Worm (Caenorhabditis elegans) whole organism, L1 larva: ENCODE results near the gene K09G1.1.

Experiments used
- C16A3.4 ChIP-seq: fragments of 150-350 bp; optimal IDR thresholded peaks from 2 replicates; lab custom pipeline; 2014; ENCODE audit warnings: missing biosample characterization, missing genetic modification characterization
- Y116A8C.19 ChIP-seq: sonication (generic microtip); optimal IDR thresholded peaks from 2 replicates; lab custom pipeline; 2016; ENCODE audit warnings: missing compliant biosample characterization, missing genetic modification characterization, borderline replicate concordance
- alr-1 ChIP-seq: fragments of 200-800 bp; sonication (Bioruptor generic); optimal IDR thresholded peaks from 2 replicates; lab custom pipeline; 2018; ENCODE audit warnings: borderline replicate concordance, mild to moderate bottlenecking, missing genetic modification characterization, missing compliant biosample characterization
- blmp-1 ChIP-seq: fragments of 150-350 bp; optimal IDR thresholded peaks from 2 replicates; lab custom pipeline; 2014; ENCODE audit warnings: missing biosample characterization, missing genetic modification characterization
- ceh-8 ChIP-seq: fragments of 200-800 bp; sonication (Bioruptor generic); optimal IDR thresholded peaks from 2 replicates; lab custom pipeline; 2018; ENCODE audit warnings: mild to moderate bottlenecking, missing genetic modification characterization, moderate library complexity, missing compliant biosample characterization
- ceh-88 ChIP-seq: fragments of 200-800 bp; sonication (Bioruptor generic); IDR thresholded peaks from 2 replicates; pipeline ENCODE4 v1.3.6; 2022; ENCODE audit warnings: missing genetic modification characterization, missing compliant biosample characterization
- ceh-90 ChIP-seq: sonication (generic microtip); optimal IDR thresholded peaks from 2 replicates; lab custom pipeline; 2016; ENCODE audit warnings: missing genetic modification characterization, missing compliant biosample characterization
- ces-1 ChIP-seq: fragments of 150-350 bp; optimal IDR thresholded peaks from 2 replicates; lab custom pipeline; 2014; ENCODE audit warnings: missing biosample characterization, missing genetic modification reagents, missing genetic modification characterization
- dpl-1 ChIP-seq, 3 experiments: fragments of 150-350 bp in 2 of 3; sonication (generic microtip) in 1 of 3; optimal IDR thresholded peaks; 2 replicates each; lab custom pipeline; 2014 to 2017; ENCODE audit warnings: missing biosample characterization in 3 of 3, missing genetic modification characterization in 3 of 3, missing genetic modification reagents in 3 of 3
- dsc-1 ChIP-seq: sonication (generic microtip); optimal IDR thresholded peaks from 2 replicates; lab custom pipeline; 2016; ENCODE audit warnings: mild to moderate bottlenecking, missing genetic modification characterization, missing compliant biosample characterization
- efl-1 ChIP-seq, 4 experiments: fragments of 150-350 bp; optimal IDR thresholded peaks in 3 of 4; peaks in 1 of 4; 1 replicate in 1 of 4; 2 replicates in 3 of 4; lab custom pipeline; 2014; ENCODE audit warnings: missing biosample characterization in 2 of 4, missing genetic modification characterization in 2 of 4, missing genetic modification reagents in 2 of 4
- efl-3 ChIP-seq: fragments of 200-800 bp; sonication (Bioruptor generic); optimal IDR thresholded peaks from 2 replicates; lab custom pipeline; 2018; ENCODE audit warnings: mild to moderate bottlenecking, missing genetic modification characterization, missing compliant biosample characterization
- egl-13 ChIP-seq: sonication (generic microtip); optimal IDR thresholded peaks from 2 replicates; lab custom pipeline; 2016; ENCODE audit warnings: missing genotype, missing genetic modification reagents, missing genetic modification characterization, missing compliant biosample characterization
- ets-5 ChIP-seq: fragments of 200-800 bp; sonication (Bioruptor generic); IDR thresholded peaks from 2 replicates; pipeline ENCODE4 v1.3.6; 2022; ENCODE audit warnings: missing genetic modification characterization, missing compliant biosample characterization
- fkh-10 ChIP-seq: sonication (generic microtip); optimal IDR thresholded peaks from 2 replicates; lab custom pipeline; 2017; ENCODE audit warnings: missing biosample characterization, missing genetic modification reagents, missing genetic modification characterization
- fkh-4 ChIP-seq: sonication (generic microtip); optimal IDR thresholded peaks from 2 replicates; lab custom pipeline; 2016; ENCODE audit warnings: missing compliant biosample characterization, missing genetic modification characterization, borderline replicate concordance
- grh-1 ChIP-seq: fragments of 200-800 bp; sonication (Bioruptor generic); IDR thresholded peaks from 2 replicates; pipeline ENCODE4 v1.3.6; 2022; ENCODE audit warnings: missing genetic modification reagents, missing genetic modification characterization, missing compliant biosample characterization
- lin-13 ChIP-seq: fragments of 150-350 bp; optimal IDR thresholded peaks from 2 replicates; lab custom pipeline; 2014; ENCODE audit warnings: missing biosample characterization, missing genetic modification reagents, missing genetic modification characterization
- lin-14 ChIP-seq: fragments of 200-800 bp; sonication (Bioruptor generic); optimal IDR thresholded peaks from 2 replicates; lab custom pipeline; 2018; ENCODE audit warnings: mild to moderate bottlenecking, missing genetic modification characterization, moderate library complexity, missing compliant biosample characterization
- mab-9 ChIP-seq: fragments of 200-800 bp; sonication (Bioruptor generic); IDR thresholded peaks from 2 replicates; pipeline ENCODE4 v1.3.6; 2022; ENCODE audit warnings: missing genetic modification reagents, missing genetic modification characterization, missing compliant biosample characterization
- mef-2 ChIP-seq: fragments of 150-350 bp; optimal IDR thresholded peaks from 2 replicates; lab custom pipeline; 2014; ENCODE audit warnings: missing biosample characterization, missing genetic modification characterization
- mep-1 ChIP-seq: fragments of 150-350 bp; optimal IDR thresholded peaks from 2 replicates; lab custom pipeline; 2014; ENCODE audit warnings: missing biosample characterization, missing genetic modification characterization
- nhr-11 ChIP-seq: fragments of 150-350 bp; optimal IDR thresholded peaks from 2 replicates; lab custom pipeline; 2014; ENCODE audit warnings: missing biosample characterization, missing genetic modification characterization
- nhr-19 ChIP-seq: fragments of 200-800 bp; sonication (Bioruptor generic); conservative IDR thresholded peaks from 2 replicates; pipeline ENCODE4 v1.3.6; 2022; ENCODE audit warnings: missing genetic modification characterization, missing compliant biosample characterization
- nhr-237 ChIP-seq: fragments of 150-350 bp; optimal IDR thresholded peaks from 2 replicates; lab custom pipeline; 2014; ENCODE audit warnings: missing biosample characterization, missing genetic modification characterization
- nhr-47 ChIP-seq: sonication (generic microtip); optimal IDR thresholded peaks from 2 replicates; lab custom pipeline; 2016; ENCODE audit warnings: mild to moderate bottlenecking, missing genetic modification characterization, moderate library complexity, missing compliant biosample characterization
- nhr-71 ChIP-seq: sonication (generic microtip); optimal IDR thresholded peaks from 2 replicates; lab custom pipeline; 2016; ENCODE audit warnings: mild to moderate bottlenecking, missing genetic modification characterization, moderate library complexity, missing compliant biosample characterization
- nhr-76 ChIP-seq: sonication (generic microtip); optimal IDR thresholded peaks from 2 replicates; lab custom pipeline; 2017; ENCODE audit warnings: missing biosample characterization, missing genetic modification characterization
- nhr-90 ChIP-seq: sonication (generic microtip); optimal IDR thresholded peaks from 2 replicates; lab custom pipeline; 2016; ENCODE audit warnings: mild to moderate bottlenecking, missing genetic modification characterization, missing compliant biosample characterization; ENCODE audit not compliant: poor library complexity
- pax-3 ChIP-seq: fragments of 200-800 bp; sonication (Bioruptor generic); optimal IDR thresholded peaks from 2 replicates; lab custom pipeline; 2018; ENCODE audit warnings: mild to moderate bottlenecking, missing genetic modification characterization, moderate library complexity, missing compliant biosample characterization
- skn-1 ChIP-seq: fragments of 150-350 bp; optimal IDR thresholded peaks from 2 replicates; lab custom pipeline; 2014; ENCODE audit warnings: missing biosample characterization, missing genetic modification characterization
- snpc-4 ChIP-seq: fragments of 150-350 bp; optimal IDR thresholded peaks from 2 replicates; lab custom pipeline; 2014; ENCODE audit warnings: missing biosample characterization, missing genetic modification characterization
- snu-23 ChIP-seq: sonication (generic microtip); optimal IDR thresholded peaks from 2 replicates; lab custom pipeline; 2016; ENCODE audit warnings: missing genetic modification characterization, missing compliant biosample characterization
- sox-4 ChIP-seq: sonication (generic microtip); optimal IDR thresholded peaks from 2 replicates; lab custom pipeline; 2016; ENCODE audit warnings: missing genetic modification characterization, missing compliant biosample characterization
- sptf-1 ChIP-seq: fragments of 150-350 bp; optimal IDR thresholded peaks from 2 replicates; lab custom pipeline; 2014; ENCODE audit warnings: missing biosample characterization, missing genetic modification characterization
- swsn-7 ChIP-seq: sonication (generic microtip); optimal IDR thresholded peaks from 2 replicates; lab custom pipeline; 2016; ENCODE audit warnings: missing genetic modification characterization, missing compliant biosample characterization
- tlp-1 ChIP-seq: fragments of 150-350 bp; optimal IDR thresholded peaks from 2 replicates; lab custom pipeline; 2014; ENCODE audit warnings: missing biosample characterization, missing genetic modification characterization
- unc-30 ChIP-seq: sonication (generic microtip); optimal IDR thresholded peaks from 2 replicates; lab custom pipeline; 2017; ENCODE audit warnings: missing biosample characterization, missing genetic modification characterization
- vab-15 ChIP-seq: sonication (generic microtip); optimal IDR thresholded peaks from 2 replicates; lab custom pipeline; 2017; ENCODE audit warnings: missing genotype, mild to moderate bottlenecking, missing genetic modification characterization, missing compliant biosample characterization
- zag-1 ChIP-seq: fragments of 150-350 bp; optimal IDR thresholded peaks from 2 replicates; lab custom pipeline; 2014; ENCODE audit warnings: missing biosample characterization, missing genetic modification characterization
- zip-4 ChIP-seq: fragments of 200-800 bp; sonication (Bioruptor generic); optimal IDR thresholded peaks from 2 replicates; lab custom pipeline; 2018; ENCODE audit warnings: mild to moderate bottlenecking, missing genetic modification characterization, moderate library complexity, missing compliant biosample characterization
- ztf-11 ChIP-seq, 2 experiments: sonication (generic microtip); optimal IDR thresholded peaks; 2 replicates each; lab custom pipeline; 2016 to 2017; ENCODE audit warnings: missing genetic modification characterization in 2 of 2, missing biosample characterization in 1 of 2, missing compliant biosample characterization in 1 of 2
- ztf-4 ChIP-seq: fragments of 150-350 bp; optimal IDR thresholded peaks from 2 replicates; lab custom pipeline; 2014; ENCODE audit warnings: missing biosample characterization, missing genetic modification characterization

The K09G1.1 gene

ce11 chrV:9549459-9549858 lies 33.9 kb upstream of the K09G1.1 start, which contains the start of gene nstp-10 (continued):
- no peak for TF ChIP-seq alr-1 (tag; lab: Kevin White, UChicago)
- no peak for TF ChIP-seq nhr-76 (tag; lab: Kevin White, UChicago)
- peak; percentile 50 for TF ChIP-seq nhr-19 (GFP tag; lab: Robert Waterston, UW)
- TF ChIP-seq skn-1 = peak; percentile 21
- TF ChIP-seq fkh-4 (tag; lab: Kevin White, UChicago) = no peak
- no peak for TF ChIP-seq grh-1
- no peak for TF ChIP-seq vab-15 (tag; lab: Kevin White, UChicago)
- TF ChIP-seq pax-3 (tag; lab: Kevin White, UChicago) = no peak
- TF ChIP-seq ces-1 = no peak
- TF ChIP-seq lin-13 = peak; percentile 16
- no peak for TF ChIP-seq tlp-1 (tag; lab: Kevin White, UChicago)
- TF ChIP-seq ztf-4 (tag; lab: Kevin White, UChicago) = no peak
- peak; percentile 45 for TF ChIP-seq nhr-47
- no peak for TF ChIP-seq ceh-88 (GFP tag; lab: Robert Waterston, UW)
- TF ChIP-seq unc-30 (tag; lab: Kevin White, UChicago) = no peak
- no peak for TF ChIP-seq mab-9 (GFP tag; lab: Robert Waterston, UW)
- TF ChIP-seq nhr-11 (tag; lab: Kevin White, UChicago) = no peak
- TF ChIP-seq nhr-90 = no peak
- peak; percentile 12 to 46 (median 43) for TF ChIP-seq dpl-1 (GFP tag; optimal IDR thresholded peaks at IDR 0.05; lab: Kevin White, UChicago)
- peak; percentile 16 for TF ChIP-seq dsc-1
- no peak for TF ChIP-seq sptf-1 (tag; lab: Kevin White, UChicago)
- TF ChIP-seq snpc-4 (tag; lab: Kevin White, UChicago) = peak; percentile 4
- no peak for TF ChIP-seq sox-4 (tag; lab: Kevin White, UChicago)
- no peak for TF ChIP-seq ceh-90 (tag; lab: Kevin White, UChicago)
- TF ChIP-seq mep-1 (tag; lab: Kevin White, UChicago) = peak; percentile 12
- TF ChIP-seq ztf-11 (tag; optimal IDR thresholded peaks at IDR 0.05; lab: Kevin White, UChicago) = no peak
- TF ChIP-seq zip-4 = no peak
- TF ChIP-seq snu-23 (GFP tag; lab: Kevin White, UChicago) = peak; percentile 67
- no peak for TF ChIP-seq zag-1 (tag; lab: Kevin White, UChicago)
- TF ChIP-seq swsn-7 = peak; percentile 46
- TF ChIP-seq mef-2 (tag; lab: Kevin White, UChicago) = no peak

DNA sequence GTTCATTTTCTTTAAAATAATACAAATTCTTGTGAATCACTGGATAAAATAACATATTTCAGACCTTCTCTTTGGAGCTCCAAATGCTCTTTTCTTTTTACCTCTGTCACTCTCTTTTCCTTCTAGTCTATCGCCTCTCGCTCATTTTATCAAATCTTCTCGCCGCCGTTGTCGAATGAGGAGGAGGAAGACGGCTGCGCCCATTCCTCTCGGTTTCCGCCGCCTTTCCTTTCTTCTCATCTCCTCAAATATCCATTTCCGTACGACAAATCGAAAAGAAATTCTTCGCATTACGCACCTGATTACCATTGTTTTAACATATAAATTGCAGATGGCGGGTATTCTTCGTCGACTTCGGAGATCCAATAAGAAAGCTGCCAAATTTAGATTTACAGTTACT lies 33.0 kb upstream of the K09G1.1 start, which contains the start of gene ehbp-1:
ehbp-1 (plus strand) TSS at position 332 of the 400 bp plus-strand sequence.
- TF ChIP-seq snu-23 (GFP tag; lab: Kevin White, UChicago) (peak; percentile 1), grh-1 (no peak), swsn-7 (peak; percentile 0), dsc-1 (no peak), lin-14 (GFP tag; lab: Kevin White, UChicago) (peak; percentile 80), nhr-237 (no peak), C16A3.4 (tag; lab: Kevin White, UChicago) (no peak), nhr-71 (tag; lab: Kevin White, UChicago) (peak; percentile 18), fkh-10 (GFP tag; lab: Kevin White, UChicago) (peak; percentile 58), blmp-1 (peak; percentile 67), egl-13 (peak; percentile 18), ets-5 (GFP tag; lab: Robert Waterston, UW) (no peak)

ce11 chrV:9556668-9557067 lies 26.7 kb upstream of the K09G1.1 start:
- TF ChIP-seq efl-1 (optimal IDR thresholded peaks at IDR 0.05; lab: Kevin White, UChicago) (no peak), efl-1 (GFP tag; optimal IDR thresholded peaks at IDR 0.05 in 1 of 2; lab: Kevin White, UChicago) (peak in 1 of 2 experiments; percentile 25), efl-3 (GFP tag; lab: Kevin White, UChicago) (no peak), Y116A8C.19 (tag; lab: Kevin White, UChicago) (no peak), ceh-8 (GFP tag; lab: Kevin White, UChicago) (no peak)
